Fruit fly (Drosophila melanogaster) whole organism, embryonic: ENCODE results near the gene CG42465.
A peak's percentile ranks its signal among the peaks of the same experiment; 100 is the strongest.

ENCODE experiments used
- Abd-B ChIP-seq: fragments of 200-800 bp; sonication (Bioruptor generic); optimal IDR thresholded peaks from 2 replicates; lab custom pipeline; 2018; ENCODE audit warnings: missing biosample characterization, mild to moderate bottlenecking, missing genetic modification characterization, moderate library complexity
- CG1024 ChIP-seq: fragments of 200-800 bp; sonication (Bioruptor generic); IDR thresholded peaks from 2 replicates; pipeline ENCODE4 v1.3.6; 2022; ENCODE audit warnings: missing biosample characterization, missing genetic modification characterization
- CG10654 ChIP-seq: fragments of 200-800 bp; sonication (Bioruptor generic); optimal IDR thresholded peaks from 2 replicates; lab custom pipeline; 2016; ENCODE audit warnings: missing biosample characterization, missing genetic modification characterization
- CG11093 ChIP-seq: fragments of 200-800 bp; sonication (Bioruptor generic); IDR thresholded peaks from 3 replicates; pipeline ENCODE4 v1.3.6; 2022; ENCODE audit warnings: missing biosample characterization, missing genetic modification characterization
- CG11247 ChIP-seq: fragments of 200-800 bp; sonication (Bioruptor generic); IDR thresholded peaks from 2 replicates; pipeline ENCODE4 v1.3.6; 2022; ENCODE audit warnings: missing biosample characterization, missing genetic modification characterization
- CG11695 ChIP-seq: fragments of 200-800 bp; sonication (Bioruptor generic); IDR thresholded peaks from 3 replicates; pipeline ENCODE4 v1.3.6; 2022; ENCODE audit warnings: missing biosample characterization, missing genetic modification characterization
- CG14667 ChIP-seq: fragments of 200-800 bp; sonication (Bioruptor generic); IDR thresholded peaks from 2 replicates; pipeline ENCODE4 v1.3.6; 2022; ENCODE audit warnings: missing biosample characterization, missing genetic modification characterization
- CG1529 ChIP-seq: fragments of 200-800 bp; sonication (Bioruptor generic); optimal IDR thresholded peaks from 3 replicates; lab custom pipeline; 2018; ENCODE audit warnings: missing biosample characterization, missing genetic modification characterization
- CG15514 ChIP-seq: fragments of 200-800 bp; sonication (Bioruptor generic); optimal IDR thresholded peaks from 3 replicates; lab custom pipeline; 2017; ENCODE audit warnings: missing biosample characterization, missing genetic modification characterization, mild to moderate bottlenecking, moderate library complexity, missing genetic modification reagents
- CG16813 ChIP-seq: fragments of 200-800 bp; sonication (Bioruptor generic); IDR thresholded peaks from 3 replicates; pipeline ENCODE4 v1.3.6; 2022; ENCODE audit warnings: missing biosample characterization, missing genetic modification characterization; ENCODE audit not compliant: partially characterized antibody
- CG17359 ChIP-seq: fragments of 200-800 bp; sonication (Bioruptor generic); optimal IDR thresholded peaks from 3 replicates; lab custom pipeline; 2018; ENCODE audit warnings: missing biosample characterization, mild to moderate bottlenecking, missing genetic modification characterization, moderate library complexity
- CG17385 ChIP-seq: fragments of 200-800 bp; sonication (Bioruptor generic); optimal IDR thresholded peaks from 3 replicates; lab custom pipeline; 2018; ENCODE audit warnings: missing biosample characterization, mild to moderate bottlenecking, missing genetic modification characterization
- CG18262 ChIP-seq: fragments of 200-800 bp; optimal IDR thresholded peaks from 3 replicates; lab custom pipeline; 2019; ENCODE audit warnings: missing biosample characterization, mild to moderate bottlenecking, missing genetic modification characterization, moderate library complexity
- CG18619 ChIP-seq: fragments of 200-800 bp; sonication (Bioruptor generic); optimal IDR thresholded peaks from 3 replicates; lab custom pipeline; 2017; ENCODE audit warnings: missing biosample characterization, mild to moderate bottlenecking, missing genetic modification characterization
- CG18764 ChIP-seq: fragments of 200-800 bp; sonication (Bioruptor generic); optimal IDR thresholded peaks from 3 replicates; lab custom pipeline; 2016; ENCODE audit warnings: missing biosample characterization, missing genetic modification characterization
- CG2120 ChIP-seq: fragments of 200-800 bp; sonication (Bioruptor generic); optimal IDR thresholded peaks from 3 replicates; lab custom pipeline; 2016; ENCODE audit warnings: missing biosample characterization, missing genetic modification characterization
- CG2199 ChIP-seq: fragments of 200-800 bp; sonication (Bioruptor generic); IDR thresholded peaks from 3 replicates; pipeline ENCODE4 v1.3.6; 2022; ENCODE audit warnings: missing biosample characterization, missing genetic modification characterization
- CG33213 ChIP-seq: fragments of 200-800 bp; sonication (Bioruptor generic); optimal IDR thresholded peaks from 3 replicates; lab custom pipeline; 2016; ENCODE audit warnings: missing biosample characterization, missing genetic modification characterization
- CG6791 ChIP-seq: fragments of 200-800 bp; sonication (Bioruptor generic); IDR thresholded peaks from 3 replicates; pipeline ENCODE4 v1.3.6; 2022; ENCODE audit warnings: missing biosample characterization, missing genetic modification characterization; ENCODE audit not compliant: partially characterized antibody
- CG9817 ChIP-seq: fragments of 200-800 bp; sonication (Bioruptor generic); optimal IDR thresholded peaks from 2 replicates; lab custom pipeline; 2018; ENCODE audit warnings: missing biosample characterization, mild to moderate bottlenecking, missing genetic modification characterization, moderate library complexity
- Dip3 ChIP-seq: fragments of 200-800 bp; sonication (Bioruptor generic); optimal IDR thresholded peaks from 3 replicates; lab custom pipeline; 2016; ENCODE audit warnings: missing biosample characterization, missing genetic modification characterization
- Fer1 ChIP-seq: fragments of 200-800 bp; sonication (Bioruptor generic); optimal IDR thresholded peaks from 2 replicates; lab custom pipeline; 2017; ENCODE audit warnings: missing biosample characterization, mild to moderate bottlenecking, missing genetic modification characterization
- HLH3B ChIP-seq: fragments of 200-800 bp; sonication (Bioruptor generic); IDR thresholded peaks from 2 replicates; pipeline ENCODE4 v1.3.6; 2022; ENCODE audit warnings: missing biosample characterization, missing genetic modification characterization
- Hr3 ChIP-seq: fragments of 200-800 bp; sonication (Bioruptor generic); optimal IDR thresholded peaks from 3 replicates; lab custom pipeline; 2016; ENCODE audit warnings: missing biosample characterization, missing genetic modification characterization
- Hr78 ChIP-seq, 2 experiments: fragments of 200-800 bp in 1 of 2; fragments of >200 bp in 1 of 2; sonication (Bioruptor generic) in 1 of 2; optimal IDR thresholded peaks; 2 replicates each; lab custom pipeline; 2017 to 2019; ENCODE audit warnings: missing biosample characterization in 2 of 2, missing genetic modification characterization in 2 of 2, mild to moderate bottlenecking in 1 of 2, moderate library complexity in 1 of 2
- Rx ChIP-seq: fragments of 200-800 bp; sonication (Bioruptor generic); IDR thresholded peaks from 2 replicates; pipeline ENCODE4 v1.3.6; 2022; ENCODE audit warnings: missing biosample characterization, missing genetic modification characterization
- Six4 ChIP-seq: fragments of 200-800 bp; sonication (Bioruptor generic); optimal IDR thresholded peaks from 2 replicates; lab custom pipeline; 2016; ENCODE audit warnings: missing biosample characterization, missing genetic modification characterization
- aop ChIP-seq: fragments of 200-800 bp; sonication (Bioruptor generic); IDR thresholded peaks from 2 replicates; pipeline ENCODE4 v1.3.6; 2022; ENCODE audit warnings: missing biosample characterization, missing genetic modification characterization
- ara ChIP-seq: fragments of 200-800 bp; sonication (Bioruptor generic); IDR thresholded peaks from 2 replicates; pipeline ENCODE4 v1.3.6; 2022; ENCODE audit warnings: missing biosample characterization, missing genetic modification characterization
- az2 ChIP-seq: fragments of 200-800 bp; sonication (Bioruptor generic); optimal IDR thresholded peaks from 3 replicates; lab custom pipeline; 2016; ENCODE audit warnings: missing biosample characterization, missing genetic modification characterization
- caup ChIP-seq: fragments of 200-800 bp; sonication (Bioruptor generic); optimal IDR thresholded peaks from 3 replicates; lab custom pipeline; 2017; ENCODE audit warnings: missing biosample characterization, mild to moderate bottlenecking, missing genetic modification characterization, moderate library complexity; ENCODE audit not compliant: severe bottlenecking
- chif ChIP-seq, 2 experiments: fragments of 200-800 bp; sonication (Bioruptor generic); optimal IDR thresholded peaks; 3 replicates each; lab custom pipeline; 2016; ENCODE audit warnings: missing biosample characterization in 2 of 2, missing genetic modification characterization in 2 of 2
- ci ChIP-seq: fragments of 200-800 bp; sonication (Bioruptor generic); IDR thresholded peaks from 3 replicates; pipeline ENCODE4 v1.3.6; 2022; ENCODE audit warnings: missing biosample characterization, missing genetic modification characterization
- corto ChIP-seq: fragments of 200-800 bp; sonication (Bioruptor generic); optimal IDR thresholded peaks from 2 replicates; lab custom pipeline; 2016; ENCODE audit warnings: missing biosample characterization, mild to moderate bottlenecking, missing genetic modification characterization, moderate library complexity
- da ChIP-seq: fragments of 200-800 bp; sonication (Bioruptor generic); optimal IDR thresholded peaks from 2 replicates; lab custom pipeline; 2016; ENCODE audit warnings: missing biosample characterization, missing genetic modification characterization
- dmrt11E ChIP-seq: fragments of 200-800 bp; sonication (Bioruptor generic); optimal IDR thresholded peaks from 3 replicates; lab custom pipeline; 2018; ENCODE audit warnings: missing biosample characterization, mild to moderate bottlenecking, missing genetic modification characterization, moderate library complexity
- dpn ChIP-seq, 2 experiments: fragments of 200-800 bp; sonication (Bioruptor generic); optimal IDR thresholded peaks; 3 replicates each; lab custom pipeline; 2016; ENCODE audit warnings: missing biosample characterization in 2 of 2, missing genetic modification characterization in 2 of 2
- dysf ChIP-seq: fragments of 200-800 bp; sonication (Bioruptor generic); IDR thresholded peaks from 3 replicates; pipeline ENCODE4 v1.3.6; 2022; ENCODE audit warnings: missing biosample characterization, missing genetic modification characterization
- ind ChIP-seq: fragments of 200-800 bp; sonication (Bioruptor generic); optimal IDR thresholded peaks from 3 replicates; lab custom pipeline; 2016; ENCODE audit warnings: missing biosample characterization, missing genetic modification characterization
- insv ChIP-seq, 2 experiments: fragments of 200-800 bp; sonication (Bioruptor generic); optimal IDR thresholded peaks; 3 replicates each; lab custom pipeline; 2016 to 2018; ENCODE audit warnings: missing biosample characterization in 2 of 2, missing genetic modification characterization in 2 of 2
- inv ChIP-seq: fragments of 200-800 bp; sonication (Bioruptor generic); IDR thresholded peaks from 2 replicates; pipeline ENCODE4 v1.3.6; 2022; ENCODE audit warnings: missing biosample characterization, missing genetic modification characterization; ENCODE audit not compliant: partially characterized antibody
- nerfin-1 ChIP-seq: fragments of 200-800 bp; sonication (Bioruptor generic); optimal IDR thresholded peaks from 3 replicates; lab custom pipeline; 2019; ENCODE audit warnings: missing biosample characterization, mild to moderate bottlenecking, missing genetic modification characterization, moderate library complexity
- nerfin-2 ChIP-seq: fragments of 200-800 bp; sonication (Bioruptor generic); IDR thresholded peaks from 2 replicates; pipeline ENCODE4 v1.3.6; 2022; ENCODE audit warnings: missing biosample characterization, missing genetic modification characterization; ENCODE audit not compliant: partially characterized antibody
- pho ChIP-seq: fragments of 200-800 bp; sonication (Bioruptor generic); optimal IDR thresholded peaks from 2 replicates; lab custom pipeline; 2016; ENCODE audit warnings: missing biosample characterization, missing genetic modification characterization
- pum ChIP-seq: fragments of 200-800 bp; sonication (Bioruptor generic); optimal IDR thresholded peaks from 2 replicates; lab custom pipeline; 2016; ENCODE audit warnings: missing biosample characterization, missing genetic modification characterization
- sug ChIP-seq: fragments of 200-800 bp; optimal IDR thresholded peaks from 2 replicates; lab custom pipeline; 2019; ENCODE audit warnings: missing biosample characterization, mild to moderate bottlenecking, missing genetic modification characterization, moderate library complexity
- tap ChIP-seq: fragments of 200-800 bp; optimal IDR thresholded peaks from 3 replicates; lab custom pipeline; 2019; ENCODE audit warnings: missing biosample characterization, mild to moderate bottlenecking, missing genetic modification characterization, moderate library complexity
- wek ChIP-seq: fragments of 200-800 bp; sonication (Bioruptor generic); optimal IDR thresholded peaks from 3 replicates; lab custom pipeline; 2018; ENCODE audit warnings: missing biosample characterization, mild to moderate bottlenecking, missing genetic modification characterization, moderate library complexity

Gene CG42465

dm6 chr2L:3657349-3658142, 42.4 kb upstream of the CG42465 start (continued):
- TF ChIP-seq ci (GFP tag; lab: Robert Waterston, UW): peak; percentile 84; the same call in 2 of the 3 replicates
- peak; percentile 62 for TF ChIP-seq CG1024 (GFP tag; lab: Robert Waterston, UW)
- TF ChIP-seq CG16813: peak; percentile 62
- TF ChIP-seq dmrt11E: peak; percentile 45
- TF ChIP-seq da (GFP tag; lab: Kevin White, UChicago): peak; percentile 24
- peak; percentile 73 for TF ChIP-seq pum (GFP tag; lab: Kevin White, UChicago)
- no peak for TF ChIP-seq CG14667 (GFP tag; lab: Robert Waterston, UW)
- TF ChIP-seq CG2199: peak; percentile 73; the same call in 1 of the 3 replicates
- peak; percentile 65 for TF ChIP-seq pho (GFP tag; lab: Kevin White, UChicago)
- TF ChIP-seq chif (GFP tag; optimal IDR thresholded peaks at IDR 0.05; lab: Kevin White, UChicago): peak in 1 of 2 experiments; percentile 64
- no peak for TF ChIP-seq CG1529 (GFP tag; lab: Kevin White, UChicago)
- TF ChIP-seq nerfin-2 (GFP tag; lab: Robert Waterston, UW): no peak
- TF ChIP-seq Six4 (GFP tag; lab: Kevin White, UChicago): peak; percentile 6
- peak; percentile 26 for TF ChIP-seq Dip3
- TF ChIP-seq tap (tag; lab: Kevin White, UChicago): peak; percentile 10
- TF ChIP-seq dpn (GFP tag; optimal IDR thresholded peaks at IDR 0.05; lab: Kevin White, UChicago): peak; percentile 43 to 71
- peak; percentile 100 for TF ChIP-seq nerfin-1 (tag; lab: Kevin White, UChicago)
- peak; percentile 61 for TF ChIP-seq ind
- peak; percentile 36 for TF ChIP-seq CG18764 (GFP tag; lab: Kevin White, UChicago)
- TF ChIP-seq Abd-B (GFP tag; lab: Kevin White, UChicago): peak; percentile 53
- TF ChIP-seq aop (GFP tag; lab: Robert Waterston, UW): no peak
- peak; percentile 64 for TF ChIP-seq ara
- peak; percentile 54 for TF ChIP-seq sug
- peak; percentile 27 for TF ChIP-seq caup
- TF ChIP-seq insv (GFP tag; optimal IDR thresholded peaks at IDR 0.05; lab: Kevin White, UChicago): peak in 1 of 2 experiments; percentile 75
- TF ChIP-seq az2 (GFP tag; lab: Kevin White, UChicago): peak; percentile 62
- TF ChIP-seq HLH3B (GFP tag; lab: Robert Waterston, UW): peak; percentile 15; the same call in 1 of the 2 replicates
- peak; percentile 50 for TF ChIP-seq CG18262 (tag; lab: Kevin White, UChicago)
- TF ChIP-seq Hr3 (GFP tag; lab: Kevin White, UChicago): peak; percentile 24
- peak; percentile 24 for TF ChIP-seq CG17385
- no peak for TF ChIP-seq corto
- no peak; the same call in 1 of the 2 replicates for TF ChIP-seq inv (GFP tag; lab: Robert Waterston, UW)
- peak; percentile 38 for TF ChIP-seq CG15514
- no peak for TF ChIP-seq CG18619 (GFP tag; lab: Kevin White, UChicago)
- TF ChIP-seq dysf: peak; percentile 3; the same call in 1 of the 3 replicates
- peak; percentile 86 for TF ChIP-seq CG33213
- TF ChIP-seq CG11247: peak; percentile 66
- peak; percentile 51 for TF ChIP-seq CG9817 (tag; lab: Kevin White, UChicago)
- peak; percentile 38 for TF ChIP-seq wek (GFP tag; lab: Kevin White, UChicago)
- peak; percentile 55 for TF ChIP-seq CG10654 (GFP tag; lab: Kevin White, UChicago)
- TF ChIP-seq Fer1 (GFP tag; lab: Kevin White, UChicago): peak; percentile 71
- 0 out of 3 replicates have a peak, but pooled peaks have one; percentile 31 for TF ChIP-seq CG11093
- 0 out of 2 replicates have a peak, but pooled peaks have one; percentile 23 for TF ChIP-seq Rx (GFP tag; lab: Robert Waterston, UW)
- TF ChIP-seq Hr78 (GFP tag; optimal IDR thresholded peaks at IDR 0.05; lab: Kevin White, UChicago): no peak
- peak; percentile 46; the same call in 2 of the 3 replicates for TF ChIP-seq CG6791 (GFP tag; lab: Robert Waterston, UW)
- TF ChIP-seq CG17359: peak; percentile 58
- TF ChIP-seq CG11695 (GFP tag; lab: Robert Waterston, UW): peak; percentile 60; the same call in 1 of the 3 replicates
- TF ChIP-seq CG2120 (GFP tag; lab: Kevin White, UChicago): peak; percentile 52
